Fruit fly (Drosophila melanogaster): ENCODE data around the gene Ulp1.

Gene Ulp1

DNA sequence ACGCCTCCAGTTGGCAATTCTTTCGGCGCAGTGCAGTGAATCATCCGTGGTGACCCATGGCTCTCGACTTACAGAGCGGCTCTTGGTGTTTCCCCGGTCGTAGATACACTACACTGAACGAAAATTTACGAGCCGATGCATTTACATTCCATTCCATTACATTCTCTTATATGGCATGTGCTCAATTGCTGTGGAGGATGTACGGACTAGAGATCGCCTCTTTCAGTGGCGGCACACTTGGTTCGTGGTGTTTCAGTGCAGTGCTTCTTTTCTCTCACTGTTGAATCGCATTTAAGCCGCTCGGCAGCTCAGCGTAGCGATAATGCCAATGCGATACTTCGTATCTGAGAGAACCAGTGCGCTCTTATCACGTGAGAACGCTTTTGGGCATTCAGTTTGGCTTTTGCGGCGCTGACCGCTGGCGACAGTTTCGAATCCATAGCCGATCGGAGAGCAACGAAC, 20.3 kb downstream of the Ulp1 start, which contains the start of gene Mec2 (continued):
- no peak for TF ChIP-seq Dll (GFP tag; IDR thresholded peaks at IDR 0.05; ENCODE audit: partially characterized antibody)
- TF ChIP-seq Lhr (GFP tag; optimal IDR thresholded peaks at IDR 0.05): no peak
- TF ChIP-seq Sox102F (GFP tag; optimal IDR thresholded peaks at IDR 0.05): peak; percentile 73
- TF ChIP-seq corto (GFP tag; optimal IDR thresholded peaks at IDR 0.05): peak; percentile 52
- no peak for TF ChIP-seq bbx (GFP tag; IDR thresholded peaks at IDR 0.05; ENCODE audit: partially characterized antibody)
- peak; percentile 36 for TF ChIP-seq CG9817 (tag; optimal IDR thresholded peaks at IDR 0.05)
- peak; percentile 9 to 79 for TF ChIP-seq dpn (GFP tag; optimal IDR thresholded peaks at IDR 0.05)
- no peak for TF ChIP-seq da (GFP tag; optimal IDR thresholded peaks at IDR 0.05)
- TF ChIP-seq Atf6 (GFP tag; IDR thresholded peaks at IDR 0.05): peak; percentile 37; the same call in 1 of the 2 replicates
- no peak for TF ChIP-seq fru (optimal IDR thresholded peaks at IDR 0.05)
- TF ChIP-seq Mrtf (GFP tag; IDR thresholded peaks at IDR 0.05): 0 out of 3 replicates have a peak, but pooled peaks have one; percentile 38
- no peak for TF ChIP-seq CG6654 (GFP tag; optimal IDR thresholded peaks at IDR 0.05)
- TF ChIP-seq ci (GFP tag; IDR thresholded peaks at IDR 0.05): peak; percentile 83
- no peak for TF ChIP-seq sug (tag; optimal IDR thresholded peaks at IDR 0.05)
- peak; percentile 64; the same call in 1 of the 2 replicates for TF ChIP-seq Xrp1 (GFP tag; IDR thresholded peaks at IDR 0.05)
- 0 out of 2 replicates have a peak, but pooled peaks have one; percentile 23 for TF ChIP-seq CG6689 (GFP tag; IDR thresholded peaks at IDR 0.05)
- TF ChIP-seq eyg (GFP tag; optimal IDR thresholded peaks at IDR 0.05): no peak
- TF ChIP-seq CG2129 (GFP tag; IDR thresholded peaks at IDR 0.05; ENCODE audit: partially characterized antibody): no peak
- peak; percentile 37; the same call in 1 of the 2 replicates for TF ChIP-seq Ada2b (GFP tag; IDR thresholded peaks at IDR 0.05)
- TF ChIP-seq CG3838 (GFP tag; optimal IDR thresholded peaks at IDR 0.05): no peak
- TF ChIP-seq ab (GFP tag; optimal IDR thresholded peaks at IDR 0.05): peak; percentile 2
- no peak for TF ChIP-seq CG10462 (GFP tag; optimal IDR thresholded peaks at IDR 0.05)
- no peak for TF ChIP-seq CG15073 (GFP tag; optimal IDR thresholded peaks at IDR 0.05)
- no peak for TF ChIP-seq gcm (GFP tag; optimal IDR thresholded peaks at IDR 0.05)
- TF ChIP-seq Dref (GFP tag; IDR thresholded peaks at IDR 0.05): no peak
- TF ChIP-seq CG30403 (GFP tag; optimal IDR thresholded peaks at IDR 0.05): peak; percentile 47
- TF ChIP-seq Opbp (GFP tag; IDR thresholded peaks at IDR 0.05; ENCODE audit: partially characterized antibody): no peak
- no peak for TF ChIP-seq sna (GFP tag; IDR thresholded peaks at IDR 0.05; ENCODE audit: partially characterized antibody)
- no peak for TF ChIP-seq peb (GFP tag; IDR thresholded peaks at IDR 0.05)
- no peak for TF ChIP-seq CG8359 (GFP tag; optimal IDR thresholded peaks at IDR 0.05; ENCODE audit: borderline replicate concordance)
- TF ChIP-seq NC2α (GFP tag; optimal IDR thresholded peaks at IDR 0.05): no peak
- TF ChIP-seq TFAM (GFP tag; optimal IDR thresholded peaks at IDR 0.05): no peak
- peak; percentile 1 for TF ChIP-seq Mad (GFP tag; optimal IDR thresholded peaks at IDR 0.05)
- no peak for TF ChIP-seq danr (GFP tag; IDR thresholded peaks at IDR 0.05)
- no peak for TF ChIP-seq CG31365 (tag; optimal IDR thresholded peaks at IDR 0.05)
- no peak for TF ChIP-seq gt (GFP tag; IDR thresholded peaks at IDR 0.05)
- peak; percentile 35 for TF ChIP-seq maf-S (GFP tag; optimal IDR thresholded peaks at IDR 0.05)
- peak; percentile 56 for TF ChIP-seq dmrt99B (tag; optimal IDR thresholded peaks at IDR 0.05)
- TF ChIP-seq CG4328 (GFP tag; optimal IDR thresholded peaks at IDR 0.05): no peak
- TF ChIP-seq CG12155 (GFP tag; optimal IDR thresholded peaks at IDR 0.05): peak; percentile 0
- TF ChIP-seq H2.0 (GFP tag; IDR thresholded peaks at IDR 0.05): peak; percentile 73
- no peak for TF ChIP-seq gem (tag; optimal IDR thresholded peaks at IDR 0.05)
- TF ChIP-seq Dp (GFP tag; optimal IDR thresholded peaks at IDR 0.05): no peak
- peak; percentile 54 for TF ChIP-seq Antp (GFP tag; optimal IDR thresholded peaks at IDR 0.05)
- TF ChIP-seq en (GFP tag; optimal IDR thresholded peaks at IDR 0.05): no peak
- TF ChIP-seq CG4617 (GFP tag; optimal IDR thresholded peaks at IDR 0.05; ENCODE audit: borderline replicate concordance): no peak
- TF ChIP-seq dati (GFP tag; IDR thresholded peaks at IDR 0.05): no peak
- TF ChIP-seq CG10274 (GFP tag; optimal IDR thresholded peaks at IDR 0.05): no peak
- TF ChIP-seq CG3995 (GFP tag; optimal IDR thresholded peaks at IDR 0.05): no peak
- peak; percentile 27 for TF ChIP-seq CG16815 (GFP tag; optimal IDR thresholded peaks at IDR 0.05)
- TF ChIP-seq mirr (GFP tag; optimal IDR thresholded peaks at IDR 0.05): no peak

All from whole organism, embryonic.